Worm (Caenorhabditis elegans): ENCODE measurements around the gene Y38E10A.17.

Gene Y38E10A.17

ce11 chrII:12670877-12671864 lies 36.6 kb upstream of the Y38E10A.17 start:
- TF ChIP-seq aly-2 (tag; optimal IDR thresholded peaks at IDR 0.05) = no peak
- TF ChIP-seq ama-1 (optimal IDR thresholded peaks at IDR 0.05) = no peak
- TF ChIP-seq snpc-4 (tag; optimal IDR thresholded peaks at IDR 0.05) = no peak
- TF ChIP-seq ceh-16 (tag; optimal IDR thresholded peaks at IDR 0.05) = no peak
- no peak for TF ChIP-seq F13H6.1 (tag; optimal IDR thresholded peaks at IDR 0.05)
- TF ChIP-seq nhr-10 (tag; optimal IDR thresholded peaks at IDR 0.05) = no peak
- no peak for TF ChIP-seq Y55F3AM.14 (GFP tag; optimal IDR thresholded peaks at IDR 0.05)
- no peak for TF ChIP-seq nhr-6 (tag; optimal IDR thresholded peaks at IDR 0.05)
- no peak for TF ChIP-seq sma-3 (GFP tag; optimal IDR thresholded peaks at IDR 0.05)
- no peak for TF ChIP-seq mab-5 (tag; optimal IDR thresholded peaks at IDR 0.05)
- no peak for TF ChIP-seq unc-39 (tag; optimal IDR thresholded peaks at IDR 0.05)
- TF ChIP-seq nhr-21 (tag; optimal IDR thresholded peaks at IDR 0.05) = no peak
- no peak for TF ChIP-seq ceh-82 (tag; optimal IDR thresholded peaks at IDR 0.05)
- no peak for TF ChIP-seq sma-9 (GFP tag; optimal IDR thresholded peaks at IDR 0.05)
- TF ChIP-seq sma-9 (tag; optimal IDR thresholded peaks at IDR 0.05) = no peak

- TF ChIP-seq aly-2 (tag; optimal IDR thresholded peaks at IDR 0.05) = no peak
- no peak for TF ChIP-seq ceh-16 (tag; optimal IDR thresholded peaks at IDR 0.05)
- TF ChIP-seq unc-62 (GFP tag; optimal IDR thresholded peaks at IDR 0.05) = no peak
- no peak for TF ChIP-seq dmd-4 (tag; optimal IDR thresholded peaks at IDR 0.05)
- no peak for TF ChIP-seq unc-55 (GFP tag; optimal IDR thresholded peaks at IDR 0.05)
- no peak for TF ChIP-seq ama-1 (optimal IDR thresholded peaks at IDR 0.05)
- no peak for TF ChIP-seq elt-3 (tag; optimal IDR thresholded peaks at IDR 0.05)
- TF ChIP-seq ztf-1 (GFP tag; conservative IDR thresholded peaks at IDR 0.05) = no peak
- TF ChIP-seq egl-27 (tag; optimal IDR thresholded peaks at IDR 0.05) = no peak
- TF ChIP-seq gmeb-1 (tag; optimal IDR thresholded peaks at IDR 0.05) = no peak
- TF ChIP-seq nhr-23 (tag; optimal IDR thresholded peaks at IDR 0.05) = no peak
- no peak for TF ChIP-seq nhr-11 (tag; optimal IDR thresholded peaks at IDR 0.05)
- no peak for TF ChIP-seq nhr-21 (tag; optimal IDR thresholded peaks at IDR 0.05)
- no peak for TF ChIP-seq nhr-12 (tag; optimal IDR thresholded peaks at IDR 0.05)
- TF ChIP-seq ceh-82 (tag; optimal IDR thresholded peaks at IDR 0.05) = no peak
- TF ChIP-seq R02D3.7 (tag; optimal IDR thresholded peaks at IDR 0.05) = no peak
- TF ChIP-seq ZK546.5 (tag; optimal IDR thresholded peaks at IDR 0.05) = no peak
- no peak for TF ChIP-seq F13H6.1 (tag; optimal IDR thresholded peaks at IDR 0.05)
Measured at ce11 chrII:12669882-12670281, 35.3 kb upstream of the Y38E10A.17 start.

- TF ChIP-seq gmeb-1 (tag; optimal IDR thresholded peaks at IDR 0.05) (no peak), dmd-4 (tag; optimal IDR thresholded peaks at IDR 0.05) (no peak), ztf-11 (tag; optimal IDR thresholded peaks at IDR 0.05) (no peak), nhr-21 (tag; optimal IDR thresholded peaks at IDR 0.05) (no peak), alr-1 (tag; optimal IDR thresholded peaks at IDR 0.05) (no peak), aly-2 (tag; optimal IDR thresholded peaks at IDR 0.05) (no peak), elt-3 (tag; optimal IDR thresholded peaks at IDR 0.05) (no peak), ceh-16 (tag; optimal IDR thresholded peaks at IDR 0.05) (no peak), nhr-25 (tag; optimal IDR thresholded peaks at IDR 0.05) (no peak), R02D3.7 (tag; optimal IDR thresholded peaks at IDR 0.05) (no peak), F13H6.1 (tag; optimal IDR thresholded peaks at IDR 0.05) (no peak), Y55F3AM.14 (GFP tag; optimal IDR thresholded peaks at IDR 0.05) (no peak), elt-1 (tag; optimal IDR thresholded peaks at IDR 0.05) (no peak), nhr-23 (tag; optimal IDR thresholded peaks at IDR 0.05) (no peak), mab-5 (tag; optimal IDR thresholded peaks at IDR 0.05) (no peak), sma-3 (GFP tag; optimal IDR thresholded peaks at IDR 0.05) (no peak), ama-1 (optimal IDR thresholded peaks at IDR 0.05) (no peak), lsy-2 (tag; optimal IDR thresholded peaks at IDR 0.05) (no peak), lin-39 (tag; optimal IDR thresholded peaks at IDR 0.05) (no peak), nhr-12 (tag; optimal IDR thresholded peaks at IDR 0.05) (no peak)
Measured at ce11 chrII:12669342-12669741, 34.7 kb upstream of the Y38E10A.17 start.

ce11 chrII:12668874-12669273 lies 34.3 kb upstream of the Y38E10A.17 start:
- no peak for TF ChIP-seq nhr-77 (tag; optimal IDR thresholded peaks at IDR 0.05)
- no peak for TF ChIP-seq mbf-1 (tag; optimal IDR thresholded peaks at IDR 0.05)
- TF ChIP-seq nhr-237 (tag; optimal IDR thresholded peaks at IDR 0.05) = no peak
- no peak for TF ChIP-seq ztf-1 (GFP tag; conservative IDR thresholded peaks at IDR 0.05)
- TF ChIP-seq ztf-4 (tag; optimal IDR thresholded peaks at IDR 0.05) = no peak
- no peak for TF ChIP-seq nhr-11 (tag; optimal IDR thresholded peaks at IDR 0.05)
- TF ChIP-seq nhr-21 (tag; optimal IDR thresholded peaks at IDR 0.05) = no peak
- TF ChIP-seq nhr-23 (tag; optimal IDR thresholded peaks at IDR 0.05) = no peak
